Worm (Caenorhabditis elegans): Measurements from ENCODE around the gene hipr-1.

ce11 chrIII:8716084-8716483 lies 3.9 kb upstream of the hipr-1 start, which contains the start of gene B0303.14:
- no peak for TF ChIP-seq snpc-4 (tag; optimal IDR thresholded peaks at IDR 0.05)
- no peak for TF ChIP-seq nhr-237 (tag; optimal IDR thresholded peaks at IDR 0.05)
- TF ChIP-seq lsy-2 (tag; optimal IDR thresholded peaks at IDR 0.05), result no peak
